Worm (Caenorhabditis elegans) whole organism, young adult: ENCODE results near the gene F32B6.4.
A peak's percentile ranks its signal among the peaks of the same experiment; 100 is the strongest.

Experiments used
- B0035.1 ChIP-seq: sonication (generic microtip); optimal IDR thresholded peaks from 2 replicates; lab custom pipeline; 2016; ENCODE audit warnings: missing genetic modification characterization, mild to moderate bottlenecking, missing compliant biosample characterization, missing genotype, missing genetic modification reagents
- C06A6.2 ChIP-seq: fragments of 200-800 bp; sonication (Bioruptor generic); conservative IDR thresholded peaks from 2 replicates; pipeline ENCODE4 v1.3.6; 2022; ENCODE audit warnings: missing genetic modification characterization, missing compliant biosample characterization
- C17E4.6 ChIP-seq: fragments of 200-800 bp; sonication (Bioruptor generic); IDR thresholded peaks from 2 replicates; pipeline ENCODE4 v1.3.6; 2022; ENCODE audit warnings: missing genetic modification reagents, missing genetic modification characterization, missing compliant biosample characterization
- F23B12.7 ChIP-seq: sonication (generic microtip); optimal IDR thresholded peaks from 2 replicates; lab custom pipeline; 2017; ENCODE audit warnings: missing genetic modification characterization, mild to moderate bottlenecking, missing compliant biosample characterization, antibody characterized with exemption, moderate library complexity; ENCODE audit not compliant: insufficient read depth
- K12H6.12 ChIP-seq: fragments of 200-800 bp; sonication (Bioruptor generic); optimal IDR thresholded peaks from 2 replicates; lab custom pipeline; 2018; ENCODE audit warnings: mild to moderate bottlenecking, missing genetic modification characterization, missing compliant biosample characterization
- T07F8.4 ChIP-seq: sonication (generic microtip); optimal IDR thresholded peaks from 2 replicates; lab custom pipeline; 2016; ENCODE audit warnings: mild to moderate bottlenecking, missing genetic modification characterization, moderate library complexity, missing compliant biosample characterization
- Y67H2A.10 ChIP-seq: fragments of 200-800 bp; sonication (Bioruptor generic); conservative IDR thresholded peaks from 2 replicates; pipeline ENCODE4 v1.3.6; 2022; ENCODE audit warnings: missing genetic modification reagents, missing genetic modification characterization, missing compliant biosample characterization
- Y79H2A.3 ChIP-seq: fragments of 200-800 bp; sonication (Bioruptor generic); conservative IDR thresholded peaks from 2 replicates; pipeline ENCODE4 v1.3.6; 2022; ENCODE audit warnings: missing genetic modification reagents, missing genetic modification characterization, missing compliant biosample characterization
- ZK185.1 ChIP-seq: sonication (generic microtip); optimal IDR thresholded peaks from 2 replicates; lab custom pipeline; 2016; ENCODE audit warnings: mild to moderate bottlenecking, missing genetic modification characterization, missing compliant biosample characterization; ENCODE audit not compliant: poor library complexity, severe bottlenecking
- aptf-2 ChIP-seq: fragments of 200-800 bp; sonication (Bioruptor generic); conservative IDR thresholded peaks from 2 replicates; pipeline ENCODE4 v1.3.6; 2022; ENCODE audit warnings: missing genetic modification reagents, missing genetic modification characterization, missing compliant biosample characterization
- athp-1 ChIP-seq: sonication (generic microtip); optimal IDR thresholded peaks from 2 replicates; lab custom pipeline; 2017; ENCODE audit warnings: mild to moderate bottlenecking, missing genetic modification characterization, missing compliant biosample characterization
- cebp-2 ChIP-seq: fragments of 200-800 bp; sonication (Bioruptor generic); IDR thresholded peaks from 2 replicates; pipeline ENCODE4 v1.3.6; 2022; ENCODE audit warnings: missing genetic modification characterization, missing compliant biosample characterization
- ceh-40 ChIP-seq: fragments of 200-800 bp; sonication (Bioruptor generic); IDR thresholded peaks from 2 replicates; pipeline ENCODE4 v1.3.6; 2022; ENCODE audit warnings: missing genetic modification characterization, missing compliant biosample characterization
- ceh-91 ChIP-seq: fragments of 200-800 bp; sonication (Bioruptor generic); IDR thresholded peaks from 2 replicates; pipeline ENCODE4 v1.3.6; 2022; ENCODE audit warnings: missing genetic modification reagents, missing genetic modification characterization, missing compliant biosample characterization
- die-1 ChIP-seq: sonication (generic microtip); optimal IDR thresholded peaks from 2 replicates; lab custom pipeline; 2016; ENCODE audit warnings: missing genotype, mild to moderate bottlenecking, missing genetic modification characterization, missing compliant biosample characterization
- dox-1 ChIP-seq: fragments of 200-800 bp; sonication (Bioruptor generic); IDR thresholded peaks from 2 replicates; pipeline ENCODE4 v1.3.6; 2022; ENCODE audit warnings: missing genetic modification reagents, missing genetic modification characterization, missing compliant biosample characterization
- dpl-1 ChIP-seq: fragments of 150-350 bp; optimal IDR thresholded peaks from 2 replicates; lab custom pipeline; 2014; ENCODE audit warnings: missing biosample characterization, missing genetic modification reagents, missing genetic modification characterization
- efl-1 ChIP-seq: fragments of 150-350 bp; optimal IDR thresholded peaks from 2 replicates; lab custom pipeline; 2014; ENCODE audit warnings: missing biosample characterization, missing genetic modification reagents, missing genetic modification characterization
- egl-44 ChIP-seq: fragments of 200-800 bp; sonication (Bioruptor generic); IDR thresholded peaks from 2 replicates; pipeline ENCODE4 v1.3.6; 2022; ENCODE audit warnings: missing genetic modification reagents, missing genetic modification characterization, missing compliant biosample characterization
- egrh-3 ChIP-seq: fragments of 200-800 bp; sonication (Bioruptor generic); IDR thresholded peaks from 2 replicates; pipeline ENCODE4 v1.3.6; 2022; ENCODE audit warnings: missing genetic modification reagents, missing genetic modification characterization, missing compliant biosample characterization
- him-1 ChIP-seq: sonication (generic microtip); optimal IDR thresholded peaks from 2 replicates; lab custom pipeline; 2016; ENCODE audit warnings: missing genotype, missing genetic modification reagents, missing genetic modification characterization, missing compliant biosample characterization
- hlh-12 ChIP-seq: sonication (generic microtip); optimal IDR thresholded peaks from 2 replicates; lab custom pipeline; 2016; ENCODE audit warnings: missing genetic modification characterization, missing compliant biosample characterization
- hlh-26 ChIP-seq: fragments of 200-800 bp; sonication (Bioruptor generic); conservative IDR thresholded peaks from 2 replicates; pipeline ENCODE4 v1.3.6; 2022; ENCODE audit warnings: missing genetic modification reagents, missing genetic modification characterization, missing compliant biosample characterization
- hsf-1 ChIP-seq: fragments of 200-800 bp; sonication (Bioruptor generic); IDR thresholded peaks from 2 replicates; pipeline ENCODE4 v1.3.6; 2022; ENCODE audit warnings: missing genetic modification reagents, missing genetic modification characterization, missing compliant biosample characterization
- lir-1 ChIP-seq: fragments of 200-800 bp; sonication (Bioruptor generic); conservative IDR thresholded peaks from 2 replicates; pipeline ENCODE4 v1.3.6; 2022; ENCODE audit warnings: missing genetic modification reagents, missing genetic modification characterization, missing compliant biosample characterization
- lsl-1 ChIP-seq: fragments of 200-800 bp; sonication (Bioruptor generic); optimal IDR thresholded peaks from 2 replicates; lab custom pipeline; 2018; ENCODE audit warnings: mild to moderate bottlenecking, missing genetic modification characterization, moderate library complexity, missing compliant biosample characterization
- madf-6 ChIP-seq: fragments of 200-800 bp; sonication (Bioruptor generic); IDR thresholded peaks from 2 replicates; pipeline ENCODE4 v1.3.6; 2022; ENCODE audit warnings: missing genetic modification reagents, missing genetic modification characterization, missing compliant biosample characterization
- madf-8 ChIP-seq: fragments of 200-800 bp; sonication (Bioruptor generic); conservative IDR thresholded peaks from 2 replicates; pipeline ENCODE4 v1.3.6; 2022; ENCODE audit warnings: missing genetic modification reagents, missing genetic modification characterization, missing compliant biosample characterization
- mel-28 ChIP-seq: sonication (generic microtip); optimal IDR thresholded peaks from 2 replicates; lab custom pipeline; 2016; ENCODE audit warnings: borderline replicate concordance, mild to moderate bottlenecking, missing genetic modification characterization, missing compliant biosample characterization
- nfya-1 ChIP-seq: sonication (generic microtip); optimal IDR thresholded peaks from 2 replicates; lab custom pipeline; 2017; ENCODE audit warnings: antibody characterized with exemption, missing compliant biosample characterization, missing genetic modification characterization, borderline replicate concordance; ENCODE audit not compliant: insufficient read depth
- nhr-179 ChIP-seq: sonication (generic microtip); optimal IDR thresholded peaks from 2 replicates; lab custom pipeline; 2016; ENCODE audit warnings: mild to moderate bottlenecking, missing genetic modification characterization, missing compliant biosample characterization
- sdz-38 ChIP-seq: sonication (generic microtip); optimal IDR thresholded peaks from 2 replicates; lab custom pipeline; 2016; ENCODE audit warnings: missing genotype, missing genetic modification characterization, missing compliant biosample characterization
- snpc-3.4 ChIP-seq: sonication (generic microtip); optimal IDR thresholded peaks from 2 replicates; lab custom pipeline; 2017; ENCODE audit warnings: missing genetic modification characterization, mild to moderate bottlenecking, missing compliant biosample characterization, antibody characterized with exemption, moderate library complexity, missing genotype, missing genetic modification reagents
- snpc-4 ChIP-seq, 5 experiments: fragments of 150-350 bp in 1 of 5; sonication (generic microtip) in 4 of 5; optimal IDR thresholded peaks; 2 replicates each; lab custom pipeline; 2014 to 2018; ENCODE audit warnings: missing genetic modification characterization in 5 of 5, missing biosample characterization in 3 of 5, antibody characterized with exemption in 2 of 5, mild to moderate bottlenecking in 2 of 5, missing compliant biosample characterization in 2 of 5, missing genotype in 2 of 5, moderate library complexity in 2 of 5, missing genetic modification reagents in 1 of 5
- somi-1 ChIP-seq: fragments of 200-800 bp; sonication (Bioruptor generic); optimal IDR thresholded peaks from 2 replicates; lab custom pipeline; 2018; ENCODE audit warnings: mild to moderate bottlenecking, missing genetic modification characterization, missing compliant biosample characterization
- sptf-2 ChIP-seq: fragments of 200-800 bp; sonication (Bioruptor generic); optimal IDR thresholded peaks from 2 replicates; lab custom pipeline; 2018; ENCODE audit warnings: mild to moderate bottlenecking, missing genetic modification characterization, missing compliant biosample characterization
- unc-62 ChIP-seq: fragments of 150-350 bp; optimal IDR thresholded peaks from 2 replicates; lab custom pipeline; 2014; ENCODE audit warnings: missing biosample characterization, missing genetic modification reagents, missing genetic modification characterization
- zfh-2 ChIP-seq: fragments of 200-800 bp; sonication (Bioruptor generic); conservative IDR thresholded peaks from 2 replicates; pipeline ENCODE4 v1.3.6; 2022; ENCODE audit warnings: missing genetic modification reagents, missing genetic modification characterization, missing compliant biosample characterization
- ztf-22 ChIP-seq: fragments of 200-800 bp; sonication (Bioruptor generic); optimal IDR thresholded peaks from 2 replicates; lab custom pipeline; 2018; ENCODE audit warnings: mild to moderate bottlenecking, missing genetic modification characterization, moderate library complexity, missing compliant biosample characterization
- ztf-6 ChIP-seq: fragments of 200-800 bp; sonication (Bioruptor generic); IDR thresholded peaks from 2 replicates; pipeline ENCODE4 v1.3.6; 2022; ENCODE audit warnings: missing genetic modification reagents, missing genetic modification characterization, missing compliant biosample characterization

F32B6.4 gene

DNA sequence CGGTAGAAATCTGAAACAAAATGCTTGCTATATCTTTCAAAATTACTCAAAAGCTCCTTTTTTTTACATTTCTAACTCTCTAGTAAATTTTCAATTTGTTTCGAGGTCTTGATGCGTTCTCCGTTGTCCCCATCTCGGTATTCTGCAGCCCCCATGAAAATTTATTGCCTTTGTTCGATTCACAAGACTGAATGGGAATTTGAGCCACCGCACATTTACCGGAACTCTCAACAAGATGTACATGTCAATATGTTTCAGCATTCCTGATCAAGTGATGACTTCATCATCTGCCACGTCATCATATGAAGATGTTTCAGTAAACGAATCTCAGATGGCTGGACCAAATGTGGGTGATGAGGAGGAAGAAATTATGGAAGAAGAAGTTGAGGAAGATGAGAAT, 28.6 kb upstream of the F32B6.4 start:
- TF ChIP-seq hsf-1 (no peak), Y79H2A.3 (GFP tag; lab: Robert Waterston, UW) (no peak), K12H6.12 (no peak), madf-6 (GFP tag; lab: Robert Waterston, UW) (no peak), ztf-22 (GFP tag; lab: Kevin White, UChicago) (no peak)

DNA sequence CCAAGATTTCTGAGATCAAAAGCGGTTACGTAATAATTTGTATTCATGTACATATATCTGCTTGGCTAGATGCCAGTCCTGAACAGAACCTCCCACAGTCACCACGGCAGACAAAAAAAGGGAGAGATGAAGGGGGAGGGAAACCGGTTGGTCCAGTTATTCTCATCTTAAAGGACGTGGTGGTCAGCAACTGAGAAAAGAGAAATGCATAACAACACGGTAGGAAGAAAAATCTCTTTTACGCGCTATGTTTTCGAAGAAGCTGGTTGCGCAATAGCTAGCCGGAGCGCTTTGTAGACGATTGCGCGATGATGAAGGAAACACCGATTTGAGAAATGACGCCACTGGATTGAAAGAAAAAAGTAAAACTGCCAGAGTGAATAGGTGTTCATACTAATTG, 26.2 kb upstream of the F32B6.4 start:
- no peak for TF ChIP-seq Y79H2A.3 (GFP tag; lab: Robert Waterston, UW)
- TF ChIP-seq lir-1 (GFP tag; lab: Robert Waterston, UW), result no peak
- no peak for TF ChIP-seq ztf-22 (GFP tag; lab: Kevin White, UChicago)
- TF ChIP-seq ceh-91 (GFP tag; lab: Robert Waterston, UW), result no peak
- TF ChIP-seq snpc-3.4, result no peak
- TF ChIP-seq ztf-6 (GFP tag; lab: Robert Waterston, UW), result no peak
- TF ChIP-seq snpc-4 (GFP tag; optimal IDR thresholded peaks at IDR 0.05; lab: Kevin White, UChicago), result no peak
- TF ChIP-seq snpc-4 (tag; optimal IDR thresholded peaks at IDR 0.05; lab: Kevin White, UChicago), result no peak
- TF ChIP-seq sdz-38 (tag; lab: Kevin White, UChicago), result no peak
- no peak for TF ChIP-seq hsf-1

DNA sequence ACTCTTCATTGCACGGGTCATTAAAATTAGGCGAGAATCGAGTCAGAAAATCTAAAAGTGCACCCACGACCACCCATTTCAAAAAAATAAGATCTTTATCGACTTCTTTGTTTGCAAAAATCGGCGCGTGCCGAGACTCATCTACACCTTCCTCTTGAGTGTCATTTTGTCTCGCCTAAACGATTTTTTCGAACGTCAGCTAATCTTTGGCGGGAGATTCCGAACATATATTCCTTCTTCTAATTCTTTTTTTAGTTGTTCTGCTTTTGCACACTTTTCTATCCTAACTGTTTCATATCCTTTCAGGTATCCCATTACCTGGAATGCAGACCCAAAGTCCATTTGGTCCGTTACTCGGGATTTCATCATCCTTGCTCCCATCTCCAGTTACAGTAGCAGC, 24.4 kb upstream of the F32B6.4 start, which contains the start of gene bed-3:
TSS of gene bed-3 (plus strand) at position 301 of the 400 bp plus-strand sequence.
- no peak for TF ChIP-seq madf-8 (GFP tag; lab: Robert Waterston, UW)
- no peak for TF ChIP-seq Y67H2A.10 (GFP tag; lab: Robert Waterston, UW)
- TF ChIP-seq C06A6.2 (GFP tag; lab: Robert Waterston, UW), result no peak
- TF ChIP-seq egrh-3 (GFP tag; lab: Robert Waterston, UW), result no peak
- TF ChIP-seq nfya-1 (tag; lab: Kevin White, UChicago), result no peak
- TF ChIP-seq dpl-1, result no peak
- TF ChIP-seq ztf-22 (GFP tag; lab: Kevin White, UChicago), result no peak
- no peak for TF ChIP-seq snpc-3.4
- no peak for TF ChIP-seq athp-1 (tag; lab: Kevin White, UChicago)
- TF ChIP-seq lir-1 (GFP tag; lab: Robert Waterston, UW), result no peak
- no peak for TF ChIP-seq T07F8.4 (tag; lab: Kevin White, UChicago)
- TF ChIP-seq ceh-91 (GFP tag; lab: Robert Waterston, UW), result no peak
- no peak for TF ChIP-seq hlh-12 (tag; lab: Kevin White, UChicago)
- no peak for TF ChIP-seq efl-1

DNA sequence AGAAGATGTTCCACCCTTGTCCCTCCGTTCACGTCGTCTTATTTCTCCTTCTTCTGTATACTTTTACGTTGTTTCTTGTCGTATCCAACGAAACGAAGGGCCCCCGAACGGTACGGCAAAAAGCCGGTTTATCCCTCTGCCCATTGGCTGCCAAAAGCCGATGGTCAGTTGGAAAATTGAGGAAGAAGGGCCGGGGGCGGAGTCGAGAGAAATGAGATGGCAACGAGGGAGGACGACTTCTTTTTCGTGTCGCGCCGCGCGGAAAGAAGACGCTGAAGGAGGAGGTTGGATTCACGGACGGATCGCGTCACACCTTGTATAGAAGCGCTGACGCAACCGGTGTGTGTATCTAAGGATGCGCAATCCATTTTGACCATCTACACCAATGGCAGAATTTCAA, 23.3 kb upstream of the F32B6.4 start:
- TF ChIP-seq C17E4.6 (no peak), nhr-179 (tag; lab: Kevin White, UChicago) (no peak), unc-62 (no peak), ceh-40 (no peak), zfh-2 (GFP tag; lab: Robert Waterston, UW) (peak; percentile 67), cebp-2 (GFP tag; lab: Robert Waterston, UW) (no peak)

DNA sequence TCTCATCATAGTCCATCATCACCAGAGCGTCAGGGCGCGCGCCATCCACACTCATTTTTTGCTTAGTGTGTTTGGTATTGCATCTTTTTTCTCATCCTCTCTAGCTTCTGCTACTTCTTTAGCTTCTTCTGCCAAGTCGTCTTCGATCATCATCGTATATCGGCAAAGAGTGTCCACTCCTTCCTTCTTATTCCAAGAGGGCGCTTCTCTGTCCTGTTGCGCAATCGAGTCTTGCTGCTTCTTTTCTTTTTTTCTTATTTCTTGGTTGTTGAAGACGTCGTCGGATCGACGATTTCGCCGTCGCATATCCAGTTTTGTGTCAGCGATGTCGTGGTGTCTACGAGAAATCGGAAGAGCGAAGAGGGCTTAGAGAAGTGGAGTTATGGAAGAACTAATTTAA, 21.2 kb upstream of the F32B6.4 start:
- TF ChIP-seq aptf-2 (no peak), cebp-2 (GFP tag; lab: Robert Waterston, UW) (no peak), somi-1 (GFP tag; lab: Kevin White, UChicago) (no peak), him-1 (tag; lab: Kevin White, UChicago) (no peak)
- TF ChIP-seq, all 124 proteins: peak for 0

DNA sequence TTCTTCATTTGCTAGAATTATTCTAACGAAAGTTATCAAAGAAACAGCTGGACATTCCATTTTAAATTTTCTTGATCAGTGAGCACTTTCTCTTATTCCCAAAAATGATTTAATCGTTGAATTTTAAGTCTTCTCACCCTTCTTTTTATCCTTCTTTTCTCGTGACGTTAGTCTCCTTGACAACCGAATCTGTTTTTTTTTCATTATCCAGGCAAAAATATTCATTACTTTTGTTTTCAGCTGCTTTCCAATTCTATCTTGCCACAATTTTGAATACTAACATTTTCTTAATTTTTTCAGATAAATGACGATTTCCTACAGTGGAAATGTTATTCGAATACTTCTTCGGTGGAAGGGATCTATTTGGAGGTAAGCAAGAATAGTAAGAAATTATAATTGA, 11.8 kb upstream of the F32B6.4 start, which contains the start of gene best-13:
TSS of gene best-13 (plus strand) at position 301 of the 400 bp plus-strand sequence.
- TF ChIP-seq lsl-1 (GFP tag; lab: Kevin White, UChicago) (no peak), sptf-2 (GFP tag; lab: Kevin White, UChicago) (no peak), die-1 (tag; lab: Kevin White, UChicago) (no peak), B0035.1 (tag; lab: Kevin White, UChicago) (no peak), nhr-179 (tag; lab: Kevin White, UChicago) (no peak), F23B12.7 (tag; lab: Kevin White, UChicago) (no peak), hlh-26 (no peak), dox-1 (GFP tag; lab: Robert Waterston, UW) (no peak), ZK185.1 (no peak), mel-28 (no peak), egl-44 (no peak)
